Worm (Caenorhabditis elegans) whole organism, late embryonic: ENCODE results near the gene lin-26.

Experiments
- Y22D7AL.16 ChIP-seq: sonication (generic microtip); optimal IDR thresholded peaks from 2 replicates; lab custom pipeline; 2016; ENCODE audit warnings: missing genetic modification characterization, missing compliant biosample characterization
- ama-1 ChIP-seq: fragments of 150-350 bp; optimal IDR thresholded peaks from 2 replicates; lab custom pipeline; 2014
- dve-1 ChIP-seq: sonication (generic microtip); optimal IDR thresholded peaks from 2 replicates; lab custom pipeline; 2017; ENCODE audit warnings: antibody characterized with exemption, mild to moderate bottlenecking, missing genetic modification characterization, missing compliant biosample characterization
- gmeb-2 ChIP-seq: sonication (generic microtip); optimal IDR thresholded peaks from 2 replicates; lab custom pipeline; 2016; ENCODE audit warnings: missing genetic modification characterization, inconsistent platforms, missing compliant biosample characterization
- hlh-15 ChIP-seq: sonication (generic microtip); optimal IDR thresholded peaks from 2 replicates; lab custom pipeline; 2016; ENCODE audit warnings: missing genetic modification characterization, missing compliant biosample characterization
- hlh-30 ChIP-seq: sonication (generic microtip); optimal IDR thresholded peaks from 2 replicates; lab custom pipeline; 2017; ENCODE audit warnings: antibody characterized with exemption, missing genetic modification characterization, missing compliant biosample characterization; ENCODE audit not compliant: insufficient read depth
- pag-3 ChIP-seq: sonication (generic microtip); optimal IDR thresholded peaks from 2 replicates; lab custom pipeline; 2016; ENCODE audit warnings: missing compliant biosample characterization, missing genetic modification characterization, borderline replicate concordance
- pha-4 ChIP-seq: fragments of 150-350 bp; optimal IDR thresholded peaks from 2 replicates; lab custom pipeline; 2018; ENCODE audit warnings: missing biosample characterization, missing genetic modification reagents, missing genetic modification characterization

DNA sequence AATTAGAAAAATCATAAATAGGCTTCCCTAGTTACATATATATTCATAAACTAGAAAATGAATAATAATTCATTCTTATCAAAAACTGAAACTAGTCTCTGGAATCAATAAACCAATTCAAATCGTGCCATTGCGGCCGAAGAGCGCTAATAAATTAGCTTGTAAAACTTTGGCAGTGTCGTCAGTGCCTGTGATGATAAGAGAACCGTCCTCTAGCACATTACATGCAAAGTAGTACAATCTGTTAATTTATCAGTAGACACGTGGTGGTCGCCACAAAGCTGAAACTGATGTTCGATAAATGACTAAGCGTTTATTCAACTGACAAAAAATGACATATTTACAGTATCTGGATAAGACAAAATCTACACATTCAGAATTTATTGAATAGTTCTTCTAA lies 13.6 kb downstream of the lin-26 start:
- no peak for TF ChIP-seq hlh-30 (tag; lab: Kevin White, UChicago)
- no peak for TF ChIP-seq Y22D7AL.16 (tag; lab: Kevin White, UChicago)
- TF ChIP-seq dve-1 (tag; lab: Kevin White, UChicago): no peak
- TF ChIP-seq gmeb-2: no peak
- TF ChIP-seq hlh-15 (tag; lab: Kevin White, UChicago): no peak
- TF ChIP-seq ama-1 (lab: Kevin White, UChicago): no peak
- no peak for TF ChIP-seq pag-3 (tag; lab: Kevin White, UChicago)
- TF ChIP-seq pha-4 (tag; lab: Kevin White, UChicago): no peak
